Worm (Caenorhabditis elegans) whole organism, L1 larva: ENCODE data around the gene chil-5.

Source experiments
- ceh-88 ChIP-seq: fragments of 200-800 bp; sonication (Bioruptor generic); IDR thresholded peaks from 2 replicates; pipeline ENCODE4 v1.3.6; 2022; ENCODE audit warnings: missing genetic modification characterization, missing compliant biosample characterization
- egl-27 ChIP-seq, 2 experiments: fragments of 150-350 bp in 1 of 2; sonication (generic microtip); optimal IDR thresholded peaks; 3 replicates each; lab custom pipeline; 2017 to 2018; ENCODE audit warnings: missing biosample characterization in 2 of 2, missing genetic modification characterization in 2 of 2, missing genetic modification reagents in 2 of 2
- fos-1 ChIP-seq: fragments of 150-350 bp; optimal IDR thresholded peaks from 2 replicates; lab custom pipeline; 2014; ENCODE audit warnings: missing biosample characterization, missing genetic modification characterization
- lin-13 ChIP-seq: fragments of 150-350 bp; optimal IDR thresholded peaks from 2 replicates; lab custom pipeline; 2014; ENCODE audit warnings: missing biosample characterization, missing genetic modification reagents, missing genetic modification characterization
- mab-9 ChIP-seq: fragments of 200-800 bp; sonication (Bioruptor generic); IDR thresholded peaks from 2 replicates; pipeline ENCODE4 v1.3.6; 2022; ENCODE audit warnings: missing genetic modification reagents, missing genetic modification characterization, missing compliant biosample characterization
- mdl-1 ChIP-seq, 2 experiments: fragments of 150-350 bp; optimal IDR thresholded peaks; 2 replicates each; lab custom pipeline; 2014 to 2017; ENCODE audit warnings: missing biosample characterization in 2 of 2, missing genetic modification characterization in 2 of 2, inconsistent platforms in 1 of 2
- nhr-11 ChIP-seq: fragments of 150-350 bp; optimal IDR thresholded peaks from 2 replicates; lab custom pipeline; 2014; ENCODE audit warnings: missing biosample characterization, missing genetic modification characterization
- nhr-12 ChIP-seq: sonication (generic microtip); optimal IDR thresholded peaks from 2 replicates; lab custom pipeline; 2017; ENCODE audit warnings: missing biosample characterization, missing genetic modification characterization
- nhr-28 ChIP-seq: fragments of 150-350 bp; optimal IDR thresholded peaks from 2 replicates; lab custom pipeline; 2014; ENCODE audit warnings: missing biosample characterization, missing genetic modification characterization

- TF ChIP-seq nhr-11 (tag; lab: Kevin White, UChicago): no peak
- no peak for TF ChIP-seq mdl-1 (tag; optimal IDR thresholded peaks at IDR 0.05; lab: Kevin White, UChicago)
- TF ChIP-seq nhr-28 (tag; lab: Kevin White, UChicago): no peak
- TF ChIP-seq ceh-88 (GFP tag; lab: Robert Waterston, UW): no peak
- no peak for TF ChIP-seq fos-1 (tag; lab: Kevin White, UChicago)
- TF ChIP-seq mab-9: no peak
- TF ChIP-seq nhr-12 (tag; lab: Kevin White, UChicago): no peak
- no peak for TF ChIP-seq egl-27 (tag; optimal IDR thresholded peaks at IDR 0.05; lab: Kevin White, UChicago)
- TF ChIP-seq lin-13 (GFP tag; lab: Kevin White, UChicago): no peak
Observed at ce11 chrII:9888549-9888948, 29.1 kb upstream of the chil-5 start.
